Worm (Caenorhabditis elegans): ENCODE measurements around the gene srh-185.

The srh-185 gene

ce11 chrV:3106785-3107184 lies 40.8 kb downstream of the srh-185 start:
- TF ChIP-seq sma-9 (GFP tag; optimal IDR thresholded peaks at IDR 0.05), result no peak
- TF ChIP-seq sma-9 (tag; optimal IDR thresholded peaks at IDR 0.05), result no peak
- no peak for TF ChIP-seq zag-1 (tag; optimal IDR thresholded peaks at IDR 0.05)
- TF ChIP-seq peb-1 (tag; optimal IDR thresholded peaks at IDR 0.05), result no peak
- no peak for TF ChIP-seq lin-11 (tag; optimal IDR thresholded peaks at IDR 0.05)
- TF ChIP-seq nhr-11 (tag; optimal IDR thresholded peaks at IDR 0.05), result no peak
- TF ChIP-seq ama-1 (optimal IDR thresholded peaks at IDR 0.05), result no peak
- no peak for TF ChIP-seq C34F6.9 (tag; optimal IDR thresholded peaks at IDR 0.05)
- no peak for TF ChIP-seq lsy-2 (tag; optimal IDR thresholded peaks at IDR 0.05)
- TF ChIP-seq ceh-82 (tag; optimal IDR thresholded peaks at IDR 0.05), result no peak
- no peak for TF ChIP-seq nhr-129 (tag; optimal IDR thresholded peaks at IDR 0.05)
- no peak for TF ChIP-seq alr-1 (tag; optimal IDR thresholded peaks at IDR 0.05)
- TF ChIP-seq fos-1 (tag; optimal IDR thresholded peaks at IDR 0.05), result no peak
- no peak for TF ChIP-seq nhr-12 (tag; optimal IDR thresholded peaks at IDR 0.05)
- TF ChIP-seq nhr-237 (tag; optimal IDR thresholded peaks at IDR 0.05), result no peak

- no peak for TF ChIP-seq unc-62 (GFP tag; optimal IDR thresholded peaks at IDR 0.05)
- no peak for TF ChIP-seq sma-9 (GFP tag; optimal IDR thresholded peaks at IDR 0.05)
- TF ChIP-seq sma-9 (tag; optimal IDR thresholded peaks at IDR 0.05), result no peak
- no peak for TF ChIP-seq nhr-21 (tag; optimal IDR thresholded peaks at IDR 0.05)
- no peak for TF ChIP-seq lsy-2 (tag; optimal IDR thresholded peaks at IDR 0.05)
- TF ChIP-seq elt-1 (tag; optimal IDR thresholded peaks at IDR 0.05), result no peak
- no peak for TF ChIP-seq ceh-16 (tag; optimal IDR thresholded peaks at IDR 0.05)
- no peak for TF ChIP-seq nhr-237 (tag; optimal IDR thresholded peaks at IDR 0.05)
- no peak for TF ChIP-seq R02D3.7 (tag; optimal IDR thresholded peaks at IDR 0.05)
- TF ChIP-seq C34F6.9 (tag; optimal IDR thresholded peaks at IDR 0.05), result no peak
- TF ChIP-seq ztf-1 (GFP tag; conservative IDR thresholded peaks at IDR 0.05), result no peak
- TF ChIP-seq F13H6.1 (tag; optimal IDR thresholded peaks at IDR 0.05), result no peak
Observed at ce11 chrV:3107450-3107849, 41.4 kb downstream of the srh-185 start, which contains the start of gene str-68. TSS of gene str-68 (minus strand) at chrV:3107550.

ce11 chrV:3112198-3112597 lies 46.2 kb downstream of the srh-185 start:
- no peak for TF ChIP-seq lin-13 (GFP tag; optimal IDR thresholded peaks at IDR 0.05)
- peak; percentile 22 for TF ChIP-seq fos-1 (tag; optimal IDR thresholded peaks at IDR 0.05)

ce11 chrV:3113751-3114150 lies 47.7 kb downstream of the srh-185 start, which contains the start of gene Y73C8C.8:
TSS of gene Y73C8C.8 (minus strand) at chrV:3113851.
- TF ChIP-seq unc-62 (GFP tag; optimal IDR thresholded peaks at IDR 0.05) (no peak), ZK546.5 (tag; optimal IDR thresholded peaks at IDR 0.05) (no peak), sma-9 (GFP tag; optimal IDR thresholded peaks at IDR 0.05) (no peak), sma-9 (tag; optimal IDR thresholded peaks at IDR 0.05) (no peak), unc-55 (GFP tag; optimal IDR thresholded peaks at IDR 0.05) (no peak), sma-3 (GFP tag; optimal IDR thresholded peaks at IDR 0.05) (no peak), snpc-4 (tag; optimal IDR thresholded peaks at IDR 0.05) (no peak), mab-5 (tag; optimal IDR thresholded peaks at IDR 0.05) (no peak), lin-11 (tag; optimal IDR thresholded peaks at IDR 0.05) (no peak), ama-1 (optimal IDR thresholded peaks at IDR 0.05) (no peak), nhr-77 (tag; optimal IDR thresholded peaks at IDR 0.05) (no peak), aly-2 (tag; optimal IDR thresholded peaks at IDR 0.05) (no peak)

- TF ChIP-seq R02D3.7 (tag; optimal IDR thresholded peaks at IDR 0.05), result no peak
- TF ChIP-seq egl-27 (tag; optimal IDR thresholded peaks at IDR 0.05), result no peak
- no peak for TF ChIP-seq ceh-82 (tag; optimal IDR thresholded peaks at IDR 0.05)
- TF ChIP-seq aly-2 (tag; optimal IDR thresholded peaks at IDR 0.05), result no peak
Observed at ce11 chrV:3114973-3115372, 48.9 kb downstream of the srh-185 start, which contains the start of gene Y73C8C.3. TSS of gene Y73C8C.3 (plus strand) at chrV:3115273.

All from whole organism, L2 larva.